Worm (Caenorhabditis elegans) whole organism, L1 larva: ENCODE data around the gene C50C3.1.
A peak's percentile ranks its signal among the peaks of the same experiment; 100 is the strongest.

Experiments
- C04F5.9 ChIP-seq: sonication (generic microtip); optimal IDR thresholded peaks from 2 replicates; lab custom pipeline; 2016; ENCODE audit warnings: missing genetic modification characterization, missing compliant biosample characterization
- Y116A8C.19 ChIP-seq: sonication (generic microtip); optimal IDR thresholded peaks from 2 replicates; lab custom pipeline; 2016; ENCODE audit warnings: missing compliant biosample characterization, missing genetic modification characterization, borderline replicate concordance
- aha-1 ChIP-seq: fragments of 150-350 bp; optimal IDR thresholded peaks from 2 replicates; lab custom pipeline; 2014; ENCODE audit warnings: missing biosample characterization, missing genetic modification characterization
- aly-2 ChIP-seq: fragments of 150-350 bp; optimal IDR thresholded peaks from 2 replicates; lab custom pipeline; 2014; ENCODE audit warnings: missing biosample characterization, missing genetic modification characterization
- blmp-1 ChIP-seq: fragments of 150-350 bp; optimal IDR thresholded peaks from 2 replicates; lab custom pipeline; 2014; ENCODE audit warnings: missing biosample characterization, missing genetic modification characterization
- efl-1 ChIP-seq, 4 experiments: fragments of 150-350 bp; optimal IDR thresholded peaks in 3 of 4; peaks in 1 of 4; 1 replicate in 1 of 4; 2 replicates in 3 of 4; lab custom pipeline; 2014; ENCODE audit warnings: missing biosample characterization in 2 of 4, missing genetic modification characterization in 2 of 4, missing genetic modification reagents in 2 of 4
- egl-27 ChIP-seq, 2 experiments: fragments of 150-350 bp in 1 of 2; sonication (generic microtip); optimal IDR thresholded peaks; 3 replicates each; lab custom pipeline; 2017 to 2018; ENCODE audit warnings: missing biosample characterization in 2 of 2, missing genetic modification characterization in 2 of 2, missing genetic modification reagents in 2 of 2
- fkh-10 ChIP-seq: sonication (generic microtip); optimal IDR thresholded peaks from 2 replicates; lab custom pipeline; 2017; ENCODE audit warnings: missing biosample characterization, missing genetic modification reagents, missing genetic modification characterization
- hpl-2 ChIP-seq: fragments of 150-350 bp; optimal IDR thresholded peaks from 2 replicates; lab custom pipeline; 2014; ENCODE audit warnings: missing biosample characterization, missing genetic modification reagents, missing genetic modification characterization
- lin-13 ChIP-seq: fragments of 150-350 bp; optimal IDR thresholded peaks from 2 replicates; lab custom pipeline; 2014; ENCODE audit warnings: missing biosample characterization, missing genetic modification reagents, missing genetic modification characterization
- lin-14 ChIP-seq: fragments of 200-800 bp; sonication (Bioruptor generic); optimal IDR thresholded peaks from 2 replicates; lab custom pipeline; 2018; ENCODE audit warnings: mild to moderate bottlenecking, missing genetic modification characterization, moderate library complexity, missing compliant biosample characterization
- lin-15B ChIP-seq: fragments of 150-350 bp; sonication (generic microtip); optimal IDR thresholded peaks from 3 replicates; lab custom pipeline; 2014; ENCODE audit warnings: missing biosample characterization, missing genetic modification characterization
- lin-35 ChIP-seq, 2 experiments: fragments of 150-350 bp; optimal IDR thresholded peaks; 2 replicates each; lab custom pipeline; 2014; ENCODE audit warnings: missing biosample characterization in 2 of 2, missing genetic modification characterization in 2 of 2, missing genetic modification reagents in 2 of 2
- lsy-2 ChIP-seq, 2 experiments: fragments of 150-350 bp; optimal IDR thresholded peaks; 2 replicates each; lab custom pipeline; 2014; ENCODE audit warnings: missing biosample characterization in 2 of 2, missing genetic modification characterization in 2 of 2
- mep-1 ChIP-seq: fragments of 150-350 bp; optimal IDR thresholded peaks from 2 replicates; lab custom pipeline; 2014; ENCODE audit warnings: missing biosample characterization, missing genetic modification characterization
- nhr-20 ChIP-seq: sonication (generic microtip); optimal IDR thresholded peaks from 2 replicates; lab custom pipeline; 2016; ENCODE audit warnings: mild to moderate bottlenecking, missing genetic modification characterization, missing compliant biosample characterization
- nhr-71 ChIP-seq: sonication (generic microtip); optimal IDR thresholded peaks from 2 replicates; lab custom pipeline; 2016; ENCODE audit warnings: mild to moderate bottlenecking, missing genetic modification characterization, moderate library complexity, missing compliant biosample characterization
- nhr-84 ChIP-seq: sonication (generic microtip); optimal IDR thresholded peaks from 2 replicates; lab custom pipeline; 2017; ENCODE audit warnings: missing biosample characterization, missing genetic modification characterization
- nhr-85 ChIP-seq: sonication (generic microtip); peaks from one replicate; lab custom pipeline; 2016; ENCODE audit warnings: missing genetic modification characterization, inconsistent platforms, missing compliant biosample characterization
- nhr-90 ChIP-seq: sonication (generic microtip); optimal IDR thresholded peaks from 2 replicates; lab custom pipeline; 2016; ENCODE audit warnings: mild to moderate bottlenecking, missing genetic modification characterization, missing compliant biosample characterization; ENCODE audit not compliant: poor library complexity
- rnt-1 ChIP-seq: sonication (generic microtip); optimal IDR thresholded peaks from 2 replicates; lab custom pipeline; 2016; ENCODE audit warnings: mild to moderate bottlenecking, missing genetic modification characterization, moderate library complexity, missing compliant biosample characterization
- snu-23 ChIP-seq: sonication (generic microtip); optimal IDR thresholded peaks from 2 replicates; lab custom pipeline; 2016; ENCODE audit warnings: missing genetic modification characterization, missing compliant biosample characterization
- sox-4 ChIP-seq: sonication (generic microtip); optimal IDR thresholded peaks from 2 replicates; lab custom pipeline; 2016; ENCODE audit warnings: missing genetic modification characterization, missing compliant biosample characterization
- sptf-1 ChIP-seq: fragments of 150-350 bp; optimal IDR thresholded peaks from 2 replicates; lab custom pipeline; 2014; ENCODE audit warnings: missing biosample characterization, missing genetic modification characterization
- zag-1 ChIP-seq: fragments of 150-350 bp; optimal IDR thresholded peaks from 2 replicates; lab custom pipeline; 2014; ENCODE audit warnings: missing biosample characterization, missing genetic modification characterization

The C50C3.1 gene

ce11 chrIII:8240948-8241347 is 49.2 kb downstream of the C50C3.1 start:
- TF ChIP-seq hpl-2 (GFP tag; lab: Kevin White, UChicago) (no peak), Y116A8C.19 (tag; lab: Kevin White, UChicago) (no peak), nhr-84 (tag; lab: Kevin White, UChicago) (no peak), aly-2 (no peak), lin-13 (no peak), lin-15B (tag; lab: Kevin White, UChicago) (no peak), fkh-10 (GFP tag; lab: Kevin White, UChicago) (no peak), aha-1 (no peak), sox-4 (tag; lab: Kevin White, UChicago) (no peak)
- TF ChIP-seq, all 84 proteins: peak for 0

- TF ChIP-seq mep-1 (tag; lab: Kevin White, UChicago) (peak; percentile 63), lin-14 (GFP tag; lab: Kevin White, UChicago) (peak; percentile 32), blmp-1 (tag; lab: Kevin White, UChicago) (peak; percentile 64), sptf-1 (tag; lab: Kevin White, UChicago) (no peak), zag-1 (tag; lab: Kevin White, UChicago) (no peak), lin-35 (GFP tag; optimal IDR thresholded peaks at IDR 0.05; lab: Kevin White, UChicago) (peak in 1 of 2 experiments; percentile 21), C04F5.9 (tag; lab: Kevin White, UChicago) (no peak), nhr-20 (tag; lab: Kevin White, UChicago) (peak; percentile 60), nhr-85 (tag; lab: Kevin White, UChicago) (peak; percentile 46), lin-15B (tag; lab: Kevin White, UChicago) (no peak), nhr-90 (tag; lab: Kevin White, UChicago) (peak; percentile 15), lsy-2 (tag; optimal IDR thresholded peaks at IDR 0.05; lab: Kevin White, UChicago) (peak; percentile 11 to 32), nhr-71 (tag; lab: Kevin White, UChicago) (peak; percentile 51), efl-1 (optimal IDR thresholded peaks at IDR 0.05; lab: Kevin White, UChicago) (peak in 1 of 2 experiments; percentile 3), efl-1 (GFP tag; optimal IDR thresholded peaks at IDR 0.05 in 1 of 2; lab: Kevin White, UChicago) (no peak), snu-23 (peak; percentile 39), rnt-1 (tag; lab: Kevin White, UChicago) (peak; percentile 11), egl-27 (tag; optimal IDR thresholded peaks at IDR 0.05; lab: Kevin White, UChicago) (no peak)
These were observed 51.0 kb downstream of the C50C3.1 start, which contains the start of gene C02F5.12 for ce11 chrIII:8242809-8243208. Gene C02F5.12 (minus strand): TSS chrIII:8243029.
